Worm (Caenorhabditis elegans) whole organism, late embryonic: Measurements from ENCODE around the gene rpn-12.

ENCODE experiments used
- K09A11.1 ChIP-seq: sonication (generic microtip); optimal IDR thresholded peaks from 2 replicates; lab custom pipeline; 2017; ENCODE audit warnings: antibody characterized with exemption, mild to moderate bottlenecking, missing genetic modification characterization, missing compliant biosample characterization; ENCODE audit not compliant: insufficient read depth
- ahr-1 ChIP-seq: sonication (generic microtip); optimal IDR thresholded peaks from 2 replicates; lab custom pipeline; 2016; ENCODE audit warnings: missing genetic modification characterization, missing compliant biosample characterization
- ceh-19 ChIP-seq: fragments of 200-800 bp; sonication (Bioruptor generic); optimal IDR thresholded peaks from 2 replicates; lab custom pipeline; 2018; ENCODE audit warnings: mild to moderate bottlenecking, missing genetic modification characterization, missing compliant biosample characterization
- ceh-48 ChIP-seq: sonication (generic microtip); optimal IDR thresholded peaks from 2 replicates; lab custom pipeline; 2016; ENCODE audit warnings: missing genetic modification characterization, inconsistent platforms, missing compliant biosample characterization
- hlh-13 ChIP-seq: fragments of 200-800 bp; sonication (Bioruptor generic); optimal IDR thresholded peaks from 2 replicates; lab custom pipeline; 2018; ENCODE audit warnings: mild to moderate bottlenecking, missing genetic modification characterization, missing compliant biosample characterization
- pax-1 ChIP-seq: fragments of 150-350 bp; optimal IDR thresholded peaks from 2 replicates; lab custom pipeline; 2014; ENCODE audit warnings: missing biosample characterization, missing genetic modification characterization
- pqm-1 ChIP-seq: sonication (generic microtip); optimal IDR thresholded peaks from 2 replicates; lab custom pipeline; 2016; ENCODE audit warnings: missing genetic modification characterization, missing compliant biosample characterization

DNA sequence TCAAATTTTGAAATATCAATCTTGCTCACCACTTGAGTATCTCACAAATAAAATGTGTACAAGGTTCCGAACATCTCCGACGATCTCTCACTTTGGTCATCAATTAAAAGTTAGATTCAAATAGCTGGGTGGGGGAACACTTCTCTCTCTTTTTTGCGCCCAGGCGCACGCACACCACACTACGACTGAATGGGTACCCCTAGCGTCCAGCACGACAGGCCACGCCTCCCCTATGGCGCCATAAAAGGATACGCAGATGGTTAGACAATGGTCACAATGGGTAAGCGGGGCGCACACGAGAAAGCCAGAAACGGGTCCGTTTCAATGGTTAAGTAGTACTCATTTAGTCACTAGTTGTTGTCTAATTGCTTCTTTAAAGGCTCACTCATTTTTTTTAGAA lies 23.0 kb upstream of the rpn-12 start:
- no peak for TF ChIP-seq ceh-19 (GFP tag; lab: Kevin White, UChicago)
- no peak for TF ChIP-seq pax-1 (tag; lab: Kevin White, UChicago)
- TF ChIP-seq hlh-13 (GFP tag; lab: Kevin White, UChicago): no peak
- TF ChIP-seq pqm-1 (tag; lab: Kevin White, UChicago): no peak
- TF ChIP-seq ahr-1: no peak
- TF ChIP-seq ceh-48: no peak
- no peak for TF ChIP-seq K09A11.1 (tag; lab: Kevin White, UChicago)
